Fruit fly (Drosophila melanogaster) whole organism, embryonic: ENCODE data around the gene CG11267.

Source experiments
- Bgb ChIP-seq: fragments of 200-800 bp; sonication (Bioruptor generic); IDR thresholded peaks from 2 replicates; pipeline ENCODE4 v1.3.6; 2022; ENCODE audit warnings: missing biosample characterization, missing genetic modification characterization; ENCODE audit not compliant: partially characterized antibody
- Bteb2 ChIP-seq: fragments of 200-800 bp; sonication (Bioruptor generic); optimal IDR thresholded peaks from 2 replicates; lab custom pipeline; 2016; ENCODE audit warnings: missing biosample characterization, missing genetic modification characterization
- CG12071 ChIP-seq: fragments of 200-800 bp; sonication (Bioruptor generic); optimal IDR thresholded peaks from 3 replicates; lab custom pipeline; 2018; ENCODE audit warnings: missing biosample characterization, mild to moderate bottlenecking, missing genetic modification characterization
- CG13287 ChIP-seq: fragments of 200-800 bp; sonication (Bioruptor generic); IDR thresholded peaks from 2 replicates; pipeline ENCODE4 v1.3.6; 2022; ENCODE audit warnings: missing biosample characterization, missing genetic modification characterization; ENCODE audit not compliant: partially characterized antibody
- CG14441 ChIP-seq: fragments of 200-800 bp; sonication (Bioruptor generic); IDR thresholded peaks from 2 replicates; pipeline ENCODE4 v1.3.6; 2022; ENCODE audit warnings: missing biosample characterization, missing genetic modification characterization
- CG15269 ChIP-seq: fragments of 200-800 bp; sonication (Bioruptor generic); optimal IDR thresholded peaks from 2 replicates; lab custom pipeline; 2018; ENCODE audit warnings: missing biosample characterization, mild to moderate bottlenecking, missing genetic modification characterization, moderate library complexity
- CG1602 ChIP-seq: fragments of 200-800 bp; sonication (Bioruptor generic); optimal IDR thresholded peaks from 3 replicates; lab custom pipeline; 2016; ENCODE audit warnings: missing biosample characterization, missing genetic modification characterization
- CG17328 ChIP-seq: fragments of 200-800 bp; sonication (Bioruptor generic); IDR thresholded peaks from 2 replicates; pipeline ENCODE4 v1.3.6; 2022; ENCODE audit warnings: missing biosample characterization, missing genetic modification characterization
- CG17568 ChIP-seq: fragments of 200-800 bp; sonication (Bioruptor generic); optimal IDR thresholded peaks from 2 replicates; lab custom pipeline; 2018; ENCODE audit warnings: missing biosample characterization, mild to moderate bottlenecking, missing genetic modification characterization, moderate library complexity
- CG18262 ChIP-seq: fragments of 200-800 bp; optimal IDR thresholded peaks from 3 replicates; lab custom pipeline; 2019; ENCODE audit warnings: missing biosample characterization, mild to moderate bottlenecking, missing genetic modification characterization, moderate library complexity
- CG2120 ChIP-seq: fragments of 200-800 bp; sonication (Bioruptor generic); optimal IDR thresholded peaks from 3 replicates; lab custom pipeline; 2016; ENCODE audit warnings: missing biosample characterization, missing genetic modification characterization
- CG31224 ChIP-seq: fragments of 200-800 bp; sonication (Bioruptor generic); IDR thresholded peaks from 2 replicates; pipeline ENCODE4 v1.3.6; 2022; ENCODE audit warnings: missing biosample characterization, missing genetic modification characterization
- CG31388 ChIP-seq: fragments of 200-800 bp; sonication (Bioruptor generic); optimal IDR thresholded peaks from 2 replicates; lab custom pipeline; 2016; ENCODE audit warnings: missing biosample characterization, missing genetic modification characterization
- CG31441 ChIP-seq: fragments of 200-800 bp; sonication (Bioruptor generic); IDR thresholded peaks from 2 replicates; pipeline ENCODE4 v1.3.6; 2022; ENCODE audit warnings: missing biosample characterization, missing genetic modification characterization
- CG32772 ChIP-seq: fragments of 200-800 bp; sonication (Bioruptor generic); IDR thresholded peaks from 2 replicates; pipeline ENCODE4 v1.3.6; 2022; ENCODE audit warnings: missing biosample characterization, missing genetic modification characterization
- CG3838 ChIP-seq: fragments of 200-800 bp; sonication (Bioruptor generic); optimal IDR thresholded peaks from 3 replicates; lab custom pipeline; 2016; ENCODE audit warnings: missing biosample characterization, missing genetic modification characterization
- CG4328 ChIP-seq: fragments of 200-800 bp; sonication (Bioruptor generic); optimal IDR thresholded peaks from 3 replicates; lab custom pipeline; 2017; ENCODE audit warnings: missing biosample characterization, missing genetic modification reagents, missing genetic modification characterization
- CG6654 ChIP-seq: fragments of 200-800 bp; sonication (Bioruptor generic); optimal IDR thresholded peaks from 2 replicates; lab custom pipeline; 2017; ENCODE audit warnings: missing biosample characterization, mild to moderate bottlenecking, missing genetic modification characterization
- CG6683 ChIP-seq: fragments of 200-800 bp; sonication (Bioruptor generic); optimal IDR thresholded peaks from 2 replicates; lab custom pipeline; 2017; ENCODE audit warnings: missing biosample characterization, mild to moderate bottlenecking, missing genetic modification characterization, missing genetic modification reagents
- CG7745 ChIP-seq: fragments of 200-800 bp; sonication (Bioruptor generic); optimal IDR thresholded peaks from 2 replicates; lab custom pipeline; 2018; ENCODE audit warnings: missing biosample characterization, mild to moderate bottlenecking, missing genetic modification characterization, moderate library complexity
- CG7963 ChIP-seq: fragments of 200-800 bp; sonication (Bioruptor generic); IDR thresholded peaks from 3 replicates; pipeline ENCODE4 v1.3.6; 2022; ENCODE audit warnings: missing biosample characterization, missing genetic modification characterization; ENCODE audit not compliant: partially characterized antibody
- CG8089 ChIP-seq: fragments of 200-800 bp; sonication (Bioruptor generic); optimal IDR thresholded peaks from 3 replicates; lab custom pipeline; 2016; ENCODE audit warnings: missing biosample characterization, missing genetic modification characterization
- CG8290 ChIP-seq, 3 experiments: fragments of 200-800 bp; sonication (Bioruptor generic); optimal IDR thresholded peaks; 2 replicates each; lab custom pipeline; 2016 to 2019; ENCODE audit warnings: missing biosample characterization in 3 of 3, missing genetic modification characterization in 3 of 3, mild to moderate bottlenecking in 2 of 3, moderate library complexity in 1 of 3
- CG9797 ChIP-seq: fragments of 200-800 bp; sonication (Bioruptor generic); optimal IDR thresholded peaks from 3 replicates; lab custom pipeline; 2018; ENCODE audit warnings: missing biosample characterization, mild to moderate bottlenecking, missing genetic modification characterization
- D ChIP-seq, 2 experiments: fragments of 200-800 bp in 1 of 2; fragments of >200 bp in 1 of 2; sonication (Bioruptor generic) in 1 of 2; optimal IDR thresholded peaks; 2 replicates in 1 of 2; 3 replicates in 1 of 2; lab custom pipeline; 2017; ENCODE audit warnings: mild to moderate bottlenecking in 1 of 2, missing biosample characterization in 1 of 2, missing genetic modification characterization in 1 of 2, missing genetic modification reagents in 1 of 2
- E2f1 ChIP-seq: fragments of 200-800 bp; sonication (Bioruptor generic); IDR thresholded peaks from 2 replicates; pipeline ENCODE4 v1.3.6; 2022; ENCODE audit warnings: missing biosample characterization, missing genetic modification characterization
- Hmr ChIP-seq: fragments of 200-800 bp; sonication (Bioruptor generic); optimal IDR thresholded peaks from 3 replicates; lab custom pipeline; 2017; ENCODE audit warnings: mild to moderate bottlenecking, missing biosample characterization, missing genetic modification reagents, missing genetic modification characterization
- Hr51 ChIP-seq, 2 experiments: fragments of 200-800 bp; sonication (Bioruptor generic); optimal IDR thresholded peaks; 2 replicates in 1 of 2; 3 replicates in 1 of 2; lab custom pipeline; 2016 to 2018; ENCODE audit warnings: missing biosample characterization in 2 of 2, missing genetic modification characterization in 2 of 2, mild to moderate bottlenecking in 1 of 2, moderate library complexity in 1 of 2
- Hsf ChIP-seq: fragments of 200-800 bp; sonication (Bioruptor generic); optimal IDR thresholded peaks from 3 replicates; lab custom pipeline; 2016; ENCODE audit warnings: missing biosample characterization, missing genetic modification characterization
- Kr ChIP-seq: fragments of 200-800 bp; sonication (Bioruptor generic); optimal IDR thresholded peaks from 2 replicates; lab custom pipeline; 2017; ENCODE audit warnings: missing biosample characterization, mild to moderate bottlenecking, missing genetic modification characterization
- NFAT ChIP-seq: fragments of 200-800 bp; sonication (Bioruptor generic); IDR thresholded peaks from 2 replicates; pipeline ENCODE4 v1.3.6; 2022; ENCODE audit warnings: missing biosample characterization, missing genetic modification characterization
- Oaz ChIP-seq: fragments of 200-800 bp; sonication (Bioruptor generic); IDR thresholded peaks from 2 replicates; pipeline ENCODE4 v1.3.6; 2022; ENCODE audit warnings: missing biosample characterization, missing genetic modification characterization
- PHDP ChIP-seq: fragments of 200-800 bp; sonication (Bioruptor generic); optimal IDR thresholded peaks from 3 replicates; lab custom pipeline; 2018; ENCODE audit warnings: missing biosample characterization, mild to moderate bottlenecking, missing genetic modification characterization, moderate library complexity
- Side ChIP-seq: fragments of 200-800 bp; sonication (Bioruptor generic); optimal IDR thresholded peaks from 2 replicates; lab custom pipeline; 2016; ENCODE audit warnings: missing biosample characterization, missing genetic modification characterization
- Sox102F ChIP-seq: fragments of 200-800 bp; sonication (Bioruptor generic); optimal IDR thresholded peaks from 2 replicates; lab custom pipeline; 2018; ENCODE audit warnings: missing biosample characterization, mild to moderate bottlenecking, missing genetic modification characterization, moderate library complexity
- al ChIP-seq: fragments of 200-800 bp; sonication (Bioruptor generic); IDR thresholded peaks from 2 replicates; pipeline ENCODE4 v1.3.6; 2022; ENCODE audit warnings: missing biosample characterization, missing genetic modification characterization
- az2 ChIP-seq: fragments of 200-800 bp; sonication (Bioruptor generic); optimal IDR thresholded peaks from 3 replicates; lab custom pipeline; 2016; ENCODE audit warnings: missing biosample characterization, missing genetic modification characterization
- chinmo ChIP-seq: fragments of 200-800 bp; sonication (Bioruptor generic); IDR thresholded peaks from 4 replicates; pipeline ENCODE4 v1.3.6; 2022; ENCODE audit warnings: missing biosample characterization, missing genetic modification characterization; ENCODE audit not compliant: partially characterized antibody
- exex ChIP-seq: fragments of 200-800 bp; sonication (Bioruptor generic); optimal IDR thresholded peaks from 4 replicates; lab custom pipeline; 2018; ENCODE audit warnings: missing biosample characterization, mild to moderate bottlenecking, missing genetic modification characterization, moderate library complexity
- fd96Cb ChIP-seq: fragments of 200-800 bp; sonication (Bioruptor generic); optimal IDR thresholded peaks from 2 replicates; lab custom pipeline; 2018; ENCODE audit warnings: missing biosample characterization, mild to moderate bottlenecking, missing genetic modification characterization, moderate library complexity
- gcm2 ChIP-seq: fragments of 200-800 bp; sonication (Bioruptor generic); optimal IDR thresholded peaks from 2 replicates; lab custom pipeline; 2016; ENCODE audit warnings: missing biosample characterization, missing genetic modification characterization
- gem ChIP-seq: fragments of 200-800 bp; sonication (Bioruptor generic); optimal IDR thresholded peaks from 2 replicates; lab custom pipeline; 2019; ENCODE audit warnings: missing biosample characterization, mild to moderate bottlenecking, missing genetic modification characterization, moderate library complexity
- lilli ChIP-seq: fragments of 200-800 bp; sonication (Bioruptor generic); optimal IDR thresholded peaks from 3 replicates; lab custom pipeline; 2016; ENCODE audit warnings: missing biosample characterization, missing genetic modification characterization
- maf-S ChIP-seq: fragments of 200-800 bp; sonication (Bioruptor generic); optimal IDR thresholded peaks from 2 replicates; lab custom pipeline; 2016; ENCODE audit warnings: missing biosample characterization, missing genetic modification characterization
- pum ChIP-seq: fragments of 200-800 bp; sonication (Bioruptor generic); optimal IDR thresholded peaks from 2 replicates; lab custom pipeline; 2016; ENCODE audit warnings: missing biosample characterization, missing genetic modification characterization
- row ChIP-seq: fragments of 200-800 bp; sonication (Bioruptor generic); IDR thresholded peaks from 3 replicates; pipeline ENCODE4 v1.3.6; 2022; ENCODE audit warnings: missing biosample characterization, missing genetic modification characterization
- sens ChIP-seq: fragments of 200-800 bp; sonication (Bioruptor generic); peaks from one replicate; lab custom pipeline; 2016; ENCODE audit warnings: missing biosample characterization, missing genetic modification characterization
- sisA ChIP-seq: fragments of 200-800 bp; sonication (Bioruptor generic); IDR thresholded peaks from 2 replicates; pipeline ENCODE4 v1.3.6; 2022; ENCODE audit warnings: missing biosample characterization, missing genetic modification characterization
- slp2 ChIP-seq: fragments of 200-800 bp; sonication (Bioruptor generic); optimal IDR thresholded peaks from 2 replicates; lab custom pipeline; 2016; ENCODE audit warnings: missing biosample characterization, missing genetic modification characterization

The CG11267 gene

dm6 chr3L:13006490-13006889 is 9.4 kb upstream of the CG11267 start, which contains the start of gene CG11263:
Gene CG11263, plus strand, starts transcription at chr3L:13006817.
- TF ChIP-seq CG15269 (tag; lab: Kevin White, UChicago) (peak; percentile 28), CG6683 (GFP tag; lab: Kevin White, UChicago) (peak; percentile 1), Hr51 (GFP tag; optimal IDR thresholded peaks at IDR 0.05; lab: Kevin White, UChicago) (peak in 1 of 2 experiments; percentile 42), CG4328 (GFP tag; lab: Kevin White, UChicago) (no peak), fd96Cb (no peak), slp2 (GFP tag; lab: Kevin White, UChicago) (peak; percentile 62), E2f1 (GFP tag; lab: Robert Waterston, UW) (peak; percentile 50), Hsf (GFP tag; lab: Kevin White, UChicago) (peak; percentile 70), Oaz (GFP tag; lab: Robert Waterston, UW) (no peak), CG3838 (GFP tag; lab: Kevin White, UChicago) (no peak), CG32772 (GFP tag; lab: Robert Waterston, UW) (peak; percentile 29; the same call in 1 of the 2 replicates), CG2120 (GFP tag; lab: Kevin White, UChicago) (peak; percentile 74), al (peak; percentile 22; the same call in 1 of the 2 replicates), gem (peak; percentile 64), pum (GFP tag; lab: Kevin White, UChicago) (peak; percentile 24), CG6654 (no peak), row (GFP tag; lab: Robert Waterston, UW) (peak; percentile 62), CG14441 (GFP tag; lab: Robert Waterston, UW) (0 out of 2 replicates have a peak, but pooled peaks have one; percentile 26), exex (tag; lab: Kevin White, UChicago) (no peak), CG7963 (peak; percentile 93), lilli (GFP tag; lab: Kevin White, UChicago) (peak; percentile 74), D (optimal IDR thresholded peaks at IDR 0.05; lab: Kevin White, UChicago) (no peak), D (GFP tag; optimal IDR thresholded peaks at IDR 0.05; lab: Kevin White, UChicago) (peak; percentile 24), PHDP (tag; lab: Kevin White, UChicago) (peak; percentile 45), Hmr (GFP tag; lab: Kevin White, UChicago) (peak; percentile 71), CG13287 (peak; percentile 89), CG31388 (no peak), Kr (no peak), Sox102F (GFP tag; lab: Kevin White, UChicago) (peak; percentile 46), CG31224 (GFP tag; lab: Robert Waterston, UW) (peak; percentile 15; the same call in 1 of the 2 replicates), Bteb2 (peak; percentile 47), chinmo (peak; percentile 77; the same call in 2 of the 4 replicates), az2 (GFP tag; lab: Kevin White, UChicago) (peak; percentile 36), maf-S (GFP tag; lab: Kevin White, UChicago) (peak; percentile 54), NFAT (GFP tag; lab: Robert Waterston, UW) (peak; percentile 22; the same call in 1 of the 2 replicates), Bgb (peak; percentile 89), Side (GFP tag; lab: Kevin White, UChicago) (peak; percentile 66), CG1602 (GFP tag; lab: Kevin White, UChicago) (peak; percentile 1), CG18262 (tag; lab: Kevin White, UChicago) (peak; percentile 51), sisA (GFP tag; lab: Robert Waterston, UW) (peak; percentile 68), CG7745 (tag; lab: Kevin White, UChicago) (no peak), sens (GFP tag; lab: Kevin White, UChicago) (peak; percentile 88), gcm2 (GFP tag; lab: Kevin White, UChicago) (peak; percentile 12), CG31441 (GFP tag; lab: Robert Waterston, UW) (peak; percentile 44; the same call in 1 of the 2 replicates), CG17328 (GFP tag; lab: Robert Waterston, UW) (peak; percentile 11; the same call in 1 of the 2 replicates), CG12071 (GFP tag; lab: Kevin White, UChicago) (no peak), CG8089 (peak; percentile 24), CG8290 (GFP tag; optimal IDR thresholded peaks at IDR 0.05; lab: Kevin White, UChicago) (peak; percentile 73), CG8290 (tag; optimal IDR thresholded peaks at IDR 0.05; lab: Kevin White, UChicago) (peak; percentile 21 to 80), CG9797 (GFP tag; lab: Kevin White, UChicago) (no peak), CG17568 (GFP tag; lab: Kevin White, UChicago) (no peak)
